Worm (Caenorhabditis elegans) whole organism, L4 larva: ENCODE measurements around the gene lim-8.

ENCODE experiments used
- D1046.2 ChIP-seq: fragments of 200-800 bp; sonication (Bioruptor generic); IDR thresholded peaks from 2 replicates; pipeline ENCODE4 v1.3.6; 2022; ENCODE audit warnings: missing genetic modification characterization, missing compliant biosample characterization
- F10B5.3 ChIP-seq: sonication (generic microtip); optimal IDR thresholded peaks from 2 replicates; lab custom pipeline; 2016; ENCODE audit warnings: mild to moderate bottlenecking, missing genetic modification characterization, missing compliant biosample characterization
- F37D6.2 ChIP-seq: sonication (generic microtip); optimal IDR thresholded peaks from 2 replicates; lab custom pipeline; 2016; ENCODE audit warnings: mild to moderate bottlenecking, missing genetic modification characterization, missing compliant biosample characterization
- Y105C5A.15 ChIP-seq: fragments of 200-800 bp; sonication (Bioruptor generic); IDR thresholded peaks from 2 replicates; pipeline ENCODE4 v1.3.6; 2022; ENCODE audit warnings: missing genetic modification characterization, missing compliant biosample characterization
- ZK337.2 ChIP-seq: fragments of 200-800 bp; sonication (Bioruptor generic); IDR thresholded peaks from 2 replicates; pipeline ENCODE4 v1.3.6; 2022; ENCODE audit warnings: missing genetic modification reagents, missing genetic modification characterization, missing compliant biosample characterization
- ZK546.5 ChIP-seq, 2 experiments: sonication (generic microtip); optimal IDR thresholded peaks; 2 replicates each; lab custom pipeline; 2017; ENCODE audit warnings: missing biosample characterization in 2 of 2, missing genetic modification characterization in 2 of 2
- aha-1 ChIP-seq: fragments of 150-350 bp; peaks from one replicate; lab custom pipeline; 2014; ENCODE audit warnings: missing biosample characterization, missing genetic modification characterization
- ama-1 ChIP-seq: fragments of 150-350 bp; optimal IDR thresholded peaks from 2 replicates; lab custom pipeline; 2014; ENCODE audit warnings: inconsistent platforms, mixed read lengths
- cey-2 ChIP-seq: sonication (generic microtip); optimal IDR thresholded peaks from 3 replicates; lab custom pipeline; 2017; ENCODE audit warnings: missing genetic modification characterization, mild to moderate bottlenecking, missing compliant biosample characterization, antibody characterized with exemption, borderline replicate concordance; ENCODE audit not compliant: insufficient read depth
- daf-16 ChIP-seq, 3 experiments: sonication (generic microtip); optimal IDR thresholded peaks; 2 replicates each; lab custom pipeline; 2016 to 2017; ENCODE audit warnings: missing genetic modification characterization in 3 of 3, missing genetic modification reagents in 3 of 3, mild to moderate bottlenecking in 2 of 3, missing compliant biosample characterization in 2 of 3, missing biosample characterization in 1 of 3, moderate library complexity in 1 of 3
- daf-19 ChIP-seq: fragments of 200-800 bp; sonication (Bioruptor generic); conservative IDR thresholded peaks from 2 replicates; pipeline ENCODE4 v1.3.6; 2022; ENCODE audit warnings: missing genetic modification characterization, missing compliant biosample characterization
- dmd-6 ChIP-seq: fragments of 200-800 bp; sonication (Bioruptor generic); IDR thresholded peaks from 2 replicates; pipeline ENCODE4 v1.3.6; 2022; ENCODE audit warnings: missing genetic modification reagents, missing genetic modification characterization, missing compliant biosample characterization
- dmd-9 ChIP-seq: fragments of 200-800 bp; sonication (Bioruptor generic); IDR thresholded peaks from 2 replicates; pipeline ENCODE4 v1.3.6; 2022; ENCODE audit warnings: missing genetic modification reagents, missing genetic modification characterization, missing compliant biosample characterization
- dpl-1 ChIP-seq: fragments of 150-350 bp; optimal IDR thresholded peaks from 2 replicates; lab custom pipeline; 2014; ENCODE audit warnings: missing biosample characterization, missing genetic modification reagents, missing genetic modification characterization
- egl-27 ChIP-seq: sonication (generic microtip); optimal IDR thresholded peaks from 3 replicates; lab custom pipeline; 2017; ENCODE audit warnings: missing biosample characterization, missing genetic modification reagents, missing genetic modification characterization
- egl-43 ChIP-seq: fragments of 200-800 bp; sonication (Bioruptor generic); IDR thresholded peaks from 2 replicates; pipeline ENCODE4 v1.3.6; 2022; ENCODE audit warnings: missing genetic modification reagents, missing genetic modification characterization, missing compliant biosample characterization
- fos-1 ChIP-seq: fragments of 150-350 bp; optimal IDR thresholded peaks from 2 replicates; lab custom pipeline; 2014; ENCODE audit warnings: missing biosample characterization, missing genetic modification characterization
- hlh-11 ChIP-seq: fragments of 200-800 bp; sonication (Bioruptor generic); optimal IDR thresholded peaks from 2 replicates; lab custom pipeline; 2018; ENCODE audit warnings: mild to moderate bottlenecking, missing genetic modification characterization, missing compliant biosample characterization
- hlh-30 ChIP-seq: sonication (generic microtip); optimal IDR thresholded peaks from 2 replicates; lab custom pipeline; 2017; ENCODE audit warnings: antibody characterized with exemption, mild to moderate bottlenecking, missing genetic modification characterization, missing compliant biosample characterization; ENCODE audit not compliant: insufficient read depth
- jun-1 ChIP-seq: fragments of 150-350 bp; optimal IDR thresholded peaks from 2 replicates; lab custom pipeline; 2014; ENCODE audit warnings: missing biosample characterization, missing genetic modification reagents, missing genetic modification characterization
- lin-1 ChIP-seq: fragments of 200-800 bp; sonication (Bioruptor generic); IDR thresholded peaks from 2 replicates; pipeline ENCODE4 v1.3.6; 2022; ENCODE audit warnings: missing genetic modification reagents, missing genetic modification characterization, missing compliant biosample characterization
- lin-13 ChIP-seq: fragments of 150-350 bp; optimal IDR thresholded peaks from 2 replicates; lab custom pipeline; 2014; ENCODE audit warnings: missing biosample characterization, missing genetic modification reagents, missing genetic modification characterization
- lin-15B ChIP-seq: fragments of 150-350 bp; sonication (generic microtip); optimal IDR thresholded peaks from 3 replicates; lab custom pipeline; 2014; ENCODE audit warnings: missing biosample characterization, missing genetic modification characterization
- lin-38 ChIP-seq: fragments of 200-800 bp; sonication (Bioruptor generic); IDR thresholded peaks from 2 replicates; pipeline ENCODE4 v1.3.6; 2022; ENCODE audit warnings: missing genetic modification reagents, missing genetic modification characterization, missing compliant biosample characterization
- lin-39 ChIP-seq: fragments of 150-350 bp; optimal IDR thresholded peaks from 2 replicates; lab custom pipeline; 2014; ENCODE audit warnings: missing biosample characterization, missing genetic modification reagents, missing genetic modification characterization
- madf-5 ChIP-seq, 2 experiments: fragments of 200-800 bp; sonication (Bioruptor generic); IDR thresholded peaks; 2 replicates each; pipeline ENCODE4 v1.3.6; 2022; ENCODE audit warnings: missing compliant biosample characterization in 2 of 2, missing genetic modification characterization in 2 of 2
- madf-9 ChIP-seq: fragments of 200-800 bp; sonication (Bioruptor generic); conservative IDR thresholded peaks from 2 replicates; pipeline ENCODE4 v1.3.6; 2022; ENCODE audit warnings: missing genetic modification reagents, missing genetic modification characterization, missing compliant biosample characterization
- mdl-1 ChIP-seq, 2 experiments: fragments of 150-350 bp in 1 of 2; sonication (generic microtip) in 1 of 2; optimal IDR thresholded peaks; 2 replicates each; lab custom pipeline; 2014 to 2017; ENCODE audit warnings: missing biosample characterization in 2 of 2, missing genetic modification characterization in 2 of 2
- mxl-2 ChIP-seq: fragments of 200-800 bp; sonication (Bioruptor generic); conservative IDR thresholded peaks from 2 replicates; pipeline ENCODE4 v1.3.6; 2022; ENCODE audit warnings: missing genetic modification reagents, missing genetic modification characterization, missing compliant biosample characterization
- mxl-3 ChIP-seq: fragments of 200-800 bp; sonication (Bioruptor generic); optimal IDR thresholded peaks from 2 replicates; lab custom pipeline; 2018; ENCODE audit warnings: mild to moderate bottlenecking, missing genetic modification characterization, missing compliant biosample characterization
- nhr-11 ChIP-seq: fragments of 150-350 bp; optimal IDR thresholded peaks from 2 replicates; lab custom pipeline; 2014; ENCODE audit warnings: missing biosample characterization, missing genetic modification characterization
- nhr-111 ChIP-seq: fragments of 200-800 bp; sonication (Bioruptor generic); optimal IDR thresholded peaks from 2 replicates; lab custom pipeline; 2018; ENCODE audit warnings: mild to moderate bottlenecking, missing genetic modification characterization, missing compliant biosample characterization
- nhr-25 ChIP-seq: sonication (generic microtip); optimal IDR thresholded peaks from 2 replicates; lab custom pipeline; 2017; ENCODE audit warnings: missing genetic modification characterization, mild to moderate bottlenecking, missing compliant biosample characterization, antibody characterized with exemption, moderate library complexity, borderline replicate concordance; ENCODE audit not compliant: insufficient read depth
- nhr-42 ChIP-seq: fragments of 200-800 bp; sonication (Bioruptor generic); IDR thresholded peaks from 2 replicates; pipeline ENCODE4 v1.3.6; 2022; ENCODE audit warnings: missing genetic modification characterization, missing compliant biosample characterization
- nhr-48 ChIP-seq: sonication (generic microtip); optimal IDR thresholded peaks from 2 replicates; lab custom pipeline; 2016; ENCODE audit warnings: mild to moderate bottlenecking, missing genetic modification characterization, missing compliant biosample characterization
- nhr-76 ChIP-seq: fragments of 150-350 bp; optimal IDR thresholded peaks from 2 replicates; lab custom pipeline; 2014; ENCODE audit warnings: missing biosample characterization, missing genetic modification characterization
- nhr-77 ChIP-seq: fragments of 150-350 bp; optimal IDR thresholded peaks from 2 replicates; lab custom pipeline; 2014; ENCODE audit warnings: missing biosample characterization, missing genetic modification characterization
- php-3 ChIP-seq: fragments of 200-800 bp; sonication (Bioruptor generic); IDR thresholded peaks from 2 replicates; pipeline ENCODE4 v1.3.6; 2022; ENCODE audit warnings: missing genetic modification reagents, missing genetic modification characterization, missing compliant biosample characterization
- pqm-1 ChIP-seq: sonication (generic microtip); optimal IDR thresholded peaks from 2 replicates; lab custom pipeline; 2017; ENCODE audit warnings: missing biosample characterization, missing genetic modification characterization
- rbr-2 ChIP-seq: sonication (generic microtip); optimal IDR thresholded peaks from 2 replicates; lab custom pipeline; 2016; ENCODE audit warnings: missing genotype, missing genetic modification characterization, missing compliant biosample characterization
- saeg-2 ChIP-seq: fragments of 200-800 bp; sonication (Bioruptor generic); IDR thresholded peaks from 2 replicates; pipeline ENCODE4 v1.3.6; 2022; ENCODE audit warnings: missing genetic modification reagents, missing genetic modification characterization, missing compliant biosample characterization
- set-16 ChIP-seq: fragments of 200-800 bp; sonication (Bioruptor generic); IDR thresholded peaks from 2 replicates; pipeline ENCODE4 v1.3.6; 2022; ENCODE audit warnings: missing genetic modification reagents, missing genetic modification characterization, missing compliant biosample characterization
- snpc-1.2 ChIP-seq: fragments of 200-800 bp; sonication (Bioruptor generic); IDR thresholded peaks from 2 replicates; pipeline ENCODE4 v1.3.6; 2022; ENCODE audit warnings: missing genetic modification reagents, missing genetic modification characterization, missing compliant biosample characterization
- snpc-4 ChIP-seq: fragments of 150-350 bp; optimal IDR thresholded peaks from 2 replicates; lab custom pipeline; 2014; ENCODE audit warnings: missing biosample characterization, missing genetic modification characterization
- unc-130 ChIP-seq: sonication (generic microtip); optimal IDR thresholded peaks from 2 replicates; lab custom pipeline; 2016; ENCODE audit warnings: missing genetic modification reagents, missing genetic modification characterization, missing compliant biosample characterization
- vab-7 ChIP-seq: fragments of 200-800 bp; sonication (Bioruptor generic); IDR thresholded peaks from 2 replicates; pipeline ENCODE4 v1.3.6; 2022; ENCODE audit warnings: missing genetic modification reagents, missing genetic modification characterization, missing compliant biosample characterization
- zag-1 ChIP-seq: fragments of 150-350 bp; optimal IDR thresholded peaks from 2 replicates; lab custom pipeline; 2014; ENCODE audit warnings: missing biosample characterization, missing genetic modification characterization
- zip-2 ChIP-seq: fragments of 150-350 bp; optimal IDR thresholded peaks from 2 replicates; lab custom pipeline; 2014; ENCODE audit warnings: missing biosample characterization, missing genetic modification characterization
- ztf-11 ChIP-seq: fragments of 150-350 bp; optimal IDR thresholded peaks from 2 replicates; lab custom pipeline; 2014; ENCODE audit warnings: missing biosample characterization, missing genetic modification characterization
- ztf-7 ChIP-seq: fragments of 150-350 bp; optimal IDR thresholded peaks from 2 replicates; lab custom pipeline; 2014; ENCODE audit warnings: missing biosample characterization, missing genetic modification characterization

lim-8 gene

DNA sequence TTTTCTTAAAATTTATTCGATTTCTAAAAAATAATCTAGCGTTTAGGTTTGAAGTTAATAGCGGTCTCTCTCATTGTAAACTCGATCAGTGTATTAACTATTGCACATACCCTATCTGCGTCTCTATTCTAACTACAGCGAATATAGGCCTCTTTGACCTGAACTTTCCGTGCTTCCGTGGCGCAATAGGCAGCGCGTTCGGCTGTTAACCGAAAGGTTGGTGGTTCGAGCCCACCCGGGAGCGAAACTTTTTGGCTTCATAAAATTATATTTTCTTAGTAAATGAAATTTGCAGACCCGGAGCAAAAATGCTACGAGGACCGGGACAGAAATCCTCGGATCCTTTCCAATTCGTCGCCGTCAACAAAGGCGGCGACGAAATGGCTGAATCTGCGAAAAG, 2.8 kb downstream of the lim-8 start (continued):
- TF ChIP-seq nhr-48 (tag; lab: Kevin White, UChicago) = no peak
- TF ChIP-seq jun-1 (tag; lab: Kevin White, UChicago) = no peak
- TF ChIP-seq F10B5.3 (tag; lab: Kevin White, UChicago) = no peak

DNA sequence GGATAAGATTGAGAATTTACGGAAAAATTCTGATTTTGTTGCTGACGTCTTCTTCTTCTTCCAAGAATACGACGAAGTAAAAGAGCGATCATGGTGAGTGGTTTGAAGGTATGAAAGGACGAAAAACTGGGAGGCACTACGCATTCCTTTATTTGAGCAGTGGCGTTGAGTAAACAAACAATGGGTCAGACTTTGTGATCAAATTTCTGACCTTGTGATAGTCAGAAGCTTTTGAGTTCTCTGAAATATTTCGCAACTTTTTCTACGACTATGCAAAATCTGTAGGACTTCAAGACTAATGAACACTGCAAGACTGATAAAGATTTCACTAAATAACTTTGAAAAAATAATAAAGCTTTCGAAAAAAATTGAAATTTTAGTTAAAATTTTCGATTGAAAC, 14.3 kb downstream of the lim-8 start, which contains the start of gene F28F5.4:
Gene F28F5.4 (minus strand): TSS at position 104 of the 400 bp plus-strand sequence.
- TF ChIP-seq ZK546.5 (tag; optimal IDR thresholded peaks at IDR 0.05; lab: Kevin White, UChicago) (no peak), dmd-6 (no peak), php-3 (0 out of 2 replicates have a peak, but pooled peaks have one; percentile 27), daf-16 (GFP tag; optimal IDR thresholded peaks at IDR 0.05; lab: Kevin White, UChicago) (no peak), daf-16 (tag; optimal IDR thresholded peaks at IDR 0.05; lab: Kevin White, UChicago) (peak; percentile 44), vab-7 (GFP tag; lab: Robert Waterston, UW) (no peak), aha-1 (peak; percentile 87), dpl-1 (GFP tag; lab: Kevin White, UChicago) (no peak), saeg-2 (no peak), nhr-77 (no peak), pqm-1 (no peak), lin-15B (no peak), lin-1 (GFP tag; lab: Robert Waterston, UW) (no peak), D1046.2 (no peak), hlh-11 (tag; lab: Kevin White, UChicago) (no peak), ztf-7 (tag; lab: Kevin White, UChicago) (no peak), F37D6.2 (tag; lab: Kevin White, UChicago) (no peak), ama-1 (lab: Kevin White, UChicago) (no peak), nhr-111 (GFP tag; lab: Kevin White, UChicago) (no peak), unc-130 (no peak), ztf-11 (tag; lab: Kevin White, UChicago) (no peak), lin-38 (GFP tag; lab: Robert Waterston, UW) (no peak), set-16 (GFP tag; lab: Robert Waterston, UW) (no peak), zip-2 (no peak), lin-39 (tag; lab: Kevin White, UChicago) (no peak), nhr-76 (no peak), Y105C5A.15 (no peak), nhr-11 (tag; lab: Kevin White, UChicago) (no peak), cey-2 (tag; lab: Kevin White, UChicago) (no peak), mxl-2 (GFP tag; lab: Robert Waterston, UW) (no peak), mdl-1 (tag; optimal IDR thresholded peaks at IDR 0.05; lab: Kevin White, UChicago) (no peak), daf-19 (GFP tag; lab: Robert Waterston, UW) (0 out of 2 replicates have a peak, but pooled peaks have one; percentile 10), ZK337.2 (GFP tag; lab: Robert Waterston, UW) (no peak), lin-13 (no peak), snpc-4 (tag; lab: Kevin White, UChicago) (no peak), egl-43 (GFP tag; lab: Robert Waterston, UW) (0 out of 2 replicates have a peak, but pooled peaks have one; percentile 27), madf-5 (GFP tag; IDR thresholded peaks at IDR 0.05; lab: Robert Waterston, UW) (no peak), hlh-30 (tag; lab: Kevin White, UChicago) (peak; percentile 53), mxl-3 (no peak), fos-1 (tag; lab: Kevin White, UChicago) (no peak), nhr-25 (tag; lab: Kevin White, UChicago) (no peak), nhr-42 (GFP tag; lab: Robert Waterston, UW) (no peak), madf-9 (no peak), egl-27 (tag; lab: Kevin White, UChicago) (no peak), F10B5.3 (tag; lab: Kevin White, UChicago) (no peak), dmd-9 (GFP tag; lab: Robert Waterston, UW) (no peak), zag-1 (tag; lab: Kevin White, UChicago) (no peak), rbr-2 (no peak), snpc-1.2 (GFP tag; lab: Robert Waterston, UW) (no peak)
